Fruit fly (Drosophila melanogaster) Kc167 (cell line): ENCODE measurements around the gene Spn28Db.

Experiments
- Myc ChIP-seq: fragments of >200 bp; optimal IDR thresholded peaks from 2 replicates; lab custom pipeline; 2017; ENCODE audit warnings: missing external identifiers
- Sin3A ChIP-seq: fragments of >200 bp; optimal IDR thresholded peaks from 2 replicates; lab custom pipeline; 2018; ENCODE audit warnings: missing external identifiers
- h ChIP-seq: fragments of >200 bp; optimal IDR thresholded peaks from 3 replicates; lab custom pipeline; 2018; ENCODE audit warnings: missing external identifiers
- insv ChIP-seq: fragments of >200 bp; optimal IDR thresholded peaks from 3 replicates; lab custom pipeline; 2018; ENCODE audit warnings: missing external identifiers
- psq ChIP-seq: fragments of >200 bp; optimal IDR thresholded peaks from 2 replicates; lab custom pipeline; 2017; ENCODE audit warnings: missing external identifiers
- ttk ChIP-seq: sonication (Bioruptor generic); optimal IDR thresholded peaks from 2 replicates; lab custom pipeline; 2017; ENCODE audit warnings: missing external identifiers

DNA sequence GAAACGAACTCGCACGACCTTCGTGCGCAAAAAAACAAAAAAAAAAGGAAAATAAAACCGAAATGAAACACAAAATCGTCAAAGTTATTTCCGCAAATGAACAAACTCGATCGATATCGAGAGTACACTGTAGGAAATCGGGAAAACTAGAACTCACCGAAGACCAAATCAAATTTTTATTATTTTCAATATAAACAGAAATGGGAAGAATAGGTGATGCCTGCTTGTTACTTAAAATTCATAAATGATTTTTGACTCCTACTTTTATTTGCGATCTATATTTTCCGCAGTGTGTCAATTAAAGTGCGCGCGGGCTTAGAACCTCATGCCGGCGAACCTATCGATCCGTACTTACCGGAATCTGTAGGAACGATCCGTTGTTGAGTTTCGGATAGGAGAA lies 14.8 kb downstream of the Spn28Db start:
- no peak for TF ChIP-seq Myc
- no peak for TF ChIP-seq psq (lab: Kevin White, UChicago)
- TF ChIP-seq ttk (lab: Kevin White, UChicago), result no peak
- TF ChIP-seq h (lab: Kevin White, UChicago), result no peak
- TF ChIP-seq Sin3A (lab: Kevin White, UChicago), result no peak
- no peak for TF ChIP-seq insv (lab: Kevin White, UChicago)
